Fruit fly (Drosophila melanogaster): ENCODE measurements around the gene Lcp65Af.

- TF ChIP-seq CG34367 (tag; optimal IDR thresholded peaks at IDR 0.05) (no peak), Snoo (tag; optimal IDR thresholded peaks at IDR 0.05) (no peak), Pif1A (GFP tag; optimal IDR thresholded peaks at IDR 0.05) (no peak), gl (tag; optimal IDR thresholded peaks at IDR 0.05) (no peak), EcR (GFP tag; optimal IDR thresholded peaks at IDR 0.05) (no peak), CG4496 (GFP tag; IDR thresholded peaks at IDR 0.05) (no peak), CG17806 (tag; optimal IDR thresholded peaks at IDR 0.05) (no peak), CG8301 (tag; optimal IDR thresholded peaks at IDR 0.05) (no peak), CG10348 (GFP tag; IDR thresholded peaks at IDR 0.05) (no peak), Pif1B (GFP tag; optimal IDR thresholded peaks at IDR 0.05) (no peak), fd96Ca (GFP tag; IDR thresholded peaks at IDR 0.05) (no peak), CG15710 (tag; optimal IDR thresholded peaks at IDR 0.05) (no peak)
Measured at dm6 chr3L:6097270-6097669, 39.3 kb downstream of the Lcp65Af start, which contains the start of gene Ets65A.

All from whole organism, pupa.